Worm (Caenorhabditis elegans) whole organism, late embryonic: ENCODE measurements around the gene sre-51.
"Not testable (repeated sequence)": the region's sequence is repeated elsewhere in the genome, so short reads cannot be mapped to it uniquely, and the experiment has no call there.

ENCODE experiments used
- C38D4.7 ChIP-seq: fragments of 200-800 bp; sonication (Bioruptor generic); optimal IDR thresholded peaks from 2 replicates; lab custom pipeline; 2018; ENCODE audit warnings: mild to moderate bottlenecking, missing genetic modification characterization, moderate library complexity, missing compliant biosample characterization
- Y22D7AL.16 ChIP-seq: sonication (generic microtip); optimal IDR thresholded peaks from 2 replicates; lab custom pipeline; 2016; ENCODE audit warnings: missing genetic modification characterization, missing compliant biosample characterization
- ahr-1 ChIP-seq: sonication (generic microtip); optimal IDR thresholded peaks from 2 replicates; lab custom pipeline; 2016; ENCODE audit warnings: missing genetic modification characterization, missing compliant biosample characterization
- ceh-14 ChIP-seq: sonication (generic microtip); optimal IDR thresholded peaks from 2 replicates; lab custom pipeline; 2016; ENCODE audit warnings: missing genotype, missing genetic modification characterization, missing compliant biosample characterization
- ceh-2 ChIP-seq: sonication (generic microtip); optimal IDR thresholded peaks from 2 replicates; lab custom pipeline; 2016; ENCODE audit warnings: missing genotype, missing genetic modification characterization, missing compliant biosample characterization
- ceh-30 ChIP-seq: fragments of 150-350 bp; optimal IDR thresholded peaks from 2 replicates; lab custom pipeline; 2014; ENCODE audit warnings: missing biosample characterization, missing genetic modification characterization
- ceh-31 ChIP-seq: sonication (generic microtip); optimal IDR thresholded peaks from 2 replicates; lab custom pipeline; 2016; ENCODE audit warnings: missing genetic modification characterization, missing compliant biosample characterization
- ceh-48 ChIP-seq: sonication (generic microtip); optimal IDR thresholded peaks from 2 replicates; lab custom pipeline; 2016; ENCODE audit warnings: missing genetic modification characterization, inconsistent platforms, missing compliant biosample characterization
- ceh-6 ChIP-seq: fragments of 200-800 bp; sonication (Bioruptor generic); optimal IDR thresholded peaks from 2 replicates; lab custom pipeline; 2018; ENCODE audit warnings: mild to moderate bottlenecking, missing genetic modification characterization, missing compliant biosample characterization
- ceh-9 ChIP-seq: sonication (generic microtip); optimal IDR thresholded peaks from 2 replicates; lab custom pipeline; 2016; ENCODE audit warnings: mild to moderate bottlenecking, missing genetic modification characterization, inconsistent platforms, missing compliant biosample characterization
- che-1 ChIP-seq: sonication (generic microtip); optimal IDR thresholded peaks from 2 replicates; lab custom pipeline; 2016; ENCODE audit warnings: mild to moderate bottlenecking, missing genetic modification characterization, missing compliant biosample characterization
- dmd-4 ChIP-seq: sonication (generic microtip); optimal IDR thresholded peaks from 2 replicates; lab custom pipeline; 2016; ENCODE audit warnings: borderline replicate concordance, missing genetic modification characterization, missing compliant biosample characterization
- dve-1 ChIP-seq: sonication (generic microtip); optimal IDR thresholded peaks from 2 replicates; lab custom pipeline; 2017; ENCODE audit warnings: antibody characterized with exemption, mild to moderate bottlenecking, missing genetic modification characterization, missing compliant biosample characterization
- elt-2 ChIP-seq: sonication (generic microtip); optimal IDR thresholded peaks from 2 replicates; lab custom pipeline; 2016; ENCODE audit warnings: missing genetic modification reagents, missing genetic modification characterization, missing compliant biosample characterization
- elt-4 ChIP-seq: sonication (generic microtip); optimal IDR thresholded peaks from 2 replicates; lab custom pipeline; 2016; ENCODE audit warnings: missing genetic modification characterization, missing compliant biosample characterization
- eyg-1 ChIP-seq: sonication (generic microtip); optimal IDR thresholded peaks from 2 replicates; lab custom pipeline; 2016; ENCODE audit warnings: missing genotype, missing genetic modification characterization, missing compliant biosample characterization
- hlh-15 ChIP-seq: sonication (generic microtip); optimal IDR thresholded peaks from 2 replicates; lab custom pipeline; 2016; ENCODE audit warnings: missing genetic modification characterization, missing compliant biosample characterization
- hlh-30 ChIP-seq: sonication (generic microtip); optimal IDR thresholded peaks from 2 replicates; lab custom pipeline; 2017; ENCODE audit warnings: antibody characterized with exemption, missing genetic modification characterization, missing compliant biosample characterization; ENCODE audit not compliant: insufficient read depth
- lim-6 ChIP-seq: sonication (generic microtip); optimal IDR thresholded peaks from 2 replicates; lab custom pipeline; 2016; ENCODE audit warnings: missing genetic modification characterization, missing compliant biosample characterization
- madf-2 ChIP-seq: sonication (generic microtip); optimal IDR thresholded peaks from 2 replicates; lab custom pipeline; 2017; ENCODE audit warnings: missing genetic modification characterization, missing compliant biosample characterization
- odd-2 ChIP-seq: sonication (generic microtip); optimal IDR thresholded peaks from 2 replicates; lab custom pipeline; 2017; ENCODE audit warnings: antibody characterized with exemption, mild to moderate bottlenecking, missing genetic modification characterization, missing compliant biosample characterization
- pax-1 ChIP-seq: fragments of 150-350 bp; optimal IDR thresholded peaks from 2 replicates; lab custom pipeline; 2014; ENCODE audit warnings: missing biosample characterization, missing genetic modification characterization
- pha-2 ChIP-seq: sonication (generic microtip); optimal IDR thresholded peaks from 2 replicates; lab custom pipeline; 2017; ENCODE audit warnings: mild to moderate bottlenecking, missing genetic modification characterization, missing compliant biosample characterization
- pha-4 ChIP-seq: fragments of 150-350 bp; optimal IDR thresholded peaks from 2 replicates; lab custom pipeline; 2018; ENCODE audit warnings: missing biosample characterization, missing genetic modification reagents, missing genetic modification characterization
- pqm-1 ChIP-seq: sonication (generic microtip); optimal IDR thresholded peaks from 2 replicates; lab custom pipeline; 2016; ENCODE audit warnings: missing genetic modification characterization, missing compliant biosample characterization
- ref-2 ChIP-seq: sonication (generic microtip); optimal IDR thresholded peaks from 2 replicates; lab custom pipeline; 2016; ENCODE audit warnings: missing genetic modification characterization, missing compliant biosample characterization
- rnt-1 ChIP-seq: sonication (generic microtip); optimal IDR thresholded peaks from 2 replicates; lab custom pipeline; 2016; ENCODE audit warnings: missing genetic modification characterization, missing compliant biosample characterization
- sox-2 ChIP-seq: fragments of 200-800 bp; sonication (Bioruptor generic); IDR thresholded peaks from 2 replicates; pipeline ENCODE4 v1.3.6; 2022; ENCODE audit warnings: missing genetic modification reagents, missing genetic modification characterization, missing compliant biosample characterization
- ttx-3 ChIP-seq: sonication (generic microtip); optimal IDR thresholded peaks from 2 replicates; lab custom pipeline; 2016; ENCODE audit warnings: missing genetic modification reagents, missing genetic modification characterization, missing compliant biosample characterization
- unc-55 ChIP-seq: sonication (generic microtip); optimal IDR thresholded peaks from 2 replicates; lab custom pipeline; 2017; ENCODE audit warnings: missing biosample characterization, missing genetic modification reagents, missing genetic modification characterization
- unc-86 ChIP-seq: sonication (generic microtip); optimal IDR thresholded peaks from 2 replicates; lab custom pipeline; 2016; ENCODE audit warnings: missing genetic modification characterization, missing compliant biosample characterization
- zip-5 ChIP-seq: sonication (generic microtip); optimal IDR thresholded peaks from 2 replicates; lab custom pipeline; 2016; ENCODE audit warnings: missing genetic modification characterization, missing compliant biosample characterization

Gene sre-51

DNA sequence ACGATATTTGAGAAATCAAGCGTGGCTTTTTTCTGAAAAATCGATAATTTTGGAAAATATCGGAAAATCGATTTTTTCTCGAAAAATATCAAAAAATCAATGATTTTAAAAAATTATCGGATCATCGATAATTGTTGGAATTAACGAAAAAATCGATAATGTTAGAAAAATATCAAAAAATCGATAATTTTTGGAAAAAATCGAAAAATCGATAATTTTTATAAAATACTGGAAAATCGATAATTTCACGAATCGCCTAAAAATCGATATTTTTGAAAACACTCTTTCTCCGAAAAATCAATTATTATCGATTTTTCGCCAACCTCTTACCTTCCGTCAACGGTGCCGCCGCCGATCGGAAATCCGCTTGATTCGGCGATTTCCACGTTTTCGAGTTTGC, 10.4 kb upstream of the sre-51 start:
- no peak for TF ChIP-seq unc-86 (tag; lab: Kevin White, UChicago)
- peak; percentile 68 for TF ChIP-seq ceh-48
- TF ChIP-seq, all 69 proteins: peak for 1

DNA sequence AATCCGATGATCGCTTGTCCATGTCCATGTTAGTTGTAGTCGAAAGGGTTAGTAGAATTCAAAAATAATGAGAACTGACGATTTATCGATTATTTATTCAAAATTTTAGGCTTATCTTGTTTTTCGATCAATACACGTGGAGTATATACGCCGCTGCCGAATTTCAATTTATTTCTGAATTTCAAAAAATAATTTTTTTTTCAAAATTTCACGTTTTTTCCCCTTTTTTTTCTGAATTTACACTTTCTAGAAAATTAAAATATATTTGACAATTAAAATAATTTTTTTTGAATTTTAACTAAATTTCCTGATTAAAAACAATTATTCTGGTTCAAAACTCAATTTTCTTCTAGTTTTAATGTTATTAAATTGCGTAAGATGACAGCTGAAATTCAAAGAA, 9.3 kb upstream of the sre-51 start, which contains the start of gene C50E10.1:
TSS of gene C50E10.1 (minus strand) at position 101 of the 400 bp plus-strand sequence.
- TF ChIP-seq ceh-6 (GFP tag; lab: Kevin White, UChicago) (no peak), ahr-1 (tag; lab: Kevin White, UChicago) (no peak)

DNA sequence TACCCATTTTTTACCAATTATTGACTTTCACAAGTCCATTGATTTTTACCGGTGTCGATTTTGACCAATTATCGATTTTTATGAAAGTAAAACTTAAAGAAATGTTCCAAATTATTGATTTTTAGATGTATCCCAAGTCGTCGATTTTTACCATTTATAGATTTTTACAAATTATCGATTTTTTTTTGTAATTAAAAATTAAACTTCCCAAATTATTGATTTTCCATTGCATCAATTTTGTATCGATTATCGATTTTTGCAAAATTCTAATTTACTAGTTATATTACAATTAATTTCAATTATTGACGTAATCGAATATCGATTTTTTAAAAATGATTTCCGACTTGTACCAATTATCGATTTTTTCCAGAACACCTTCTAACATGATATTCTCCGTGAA, 8.5 kb upstream of the sre-51 start, which contains the start of gene sre-50:
TSS of gene sre-50 (plus strand) at position 384 of the 400 bp plus-strand sequence.
- TF ChIP-seq ceh-48 (peak; percentile 16), pqm-1 (tag; lab: Kevin White, UChicago) (no peak), sox-2 (GFP tag; lab: Robert Waterston, UW) (no peak), hlh-30 (tag; lab: Kevin White, UChicago) (no peak)

DNA sequence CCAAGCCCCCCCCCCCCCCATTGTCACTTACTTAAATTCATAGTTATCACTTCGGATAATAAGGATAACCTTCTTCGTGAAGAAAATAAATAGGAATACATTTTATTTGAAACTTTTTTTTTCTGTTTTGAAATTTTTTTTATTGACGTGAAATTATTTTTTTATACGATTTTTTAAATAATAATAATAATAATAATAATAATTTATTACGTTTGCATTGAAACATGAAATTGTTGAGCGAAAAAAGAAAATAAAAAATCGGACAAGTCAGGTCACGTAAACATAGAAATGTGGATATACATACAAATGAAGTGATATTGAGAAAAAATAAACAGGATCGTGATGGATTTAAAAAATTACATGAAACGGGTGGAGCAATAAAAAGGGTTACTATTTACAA, 2.0 kb upstream of the sre-51 start, which contains the start of gene C50E10.2:
TSS of gene C50E10.2 (minus strand) at position 101 of the 400 bp plus-strand sequence.
- TF ChIP-seq lim-6 (tag; lab: Kevin White, UChicago): no peak
- no peak for TF ChIP-seq unc-55 (GFP tag; lab: Kevin White, UChicago)
- no peak for TF ChIP-seq che-1 (tag; lab: Kevin White, UChicago)
- no peak for TF ChIP-seq hlh-30 (tag; lab: Kevin White, UChicago)
- TF ChIP-seq ceh-30 (tag; lab: Kevin White, UChicago): no peak
- TF ChIP-seq pax-1 (tag; lab: Kevin White, UChicago): no peak
- no peak for TF ChIP-seq dve-1 (tag; lab: Kevin White, UChicago)
- TF ChIP-seq pqm-1 (tag; lab: Kevin White, UChicago): no peak
- TF ChIP-seq ref-2 (tag; lab: Kevin White, UChicago): no peak
- TF ChIP-seq ahr-1 (tag; lab: Kevin White, UChicago): no peak
- no peak for TF ChIP-seq elt-2 (tag; lab: Kevin White, UChicago)
- TF ChIP-seq, all 69 proteins: peak for 0

DNA sequence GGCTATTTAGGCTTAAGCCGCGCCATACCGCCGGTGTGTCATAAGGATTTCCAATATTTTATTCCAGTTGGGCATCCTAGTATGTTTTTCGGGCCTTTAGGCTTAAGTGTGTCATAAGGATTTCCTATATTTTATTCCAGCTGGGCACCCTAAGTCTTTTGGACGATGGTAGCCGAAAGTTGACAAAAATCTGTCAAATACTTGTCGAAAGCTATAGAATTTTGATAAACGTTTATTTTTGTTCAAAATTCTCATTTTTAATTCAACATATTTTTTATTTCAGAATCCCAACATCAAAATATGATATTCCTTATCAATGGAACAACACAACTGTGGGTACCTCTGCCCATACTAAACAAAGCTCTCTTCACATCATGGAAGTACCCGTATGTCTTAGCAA, 6.9 kb downstream of the sre-51 start, which contains the start of gene sre-49:
TSS of gene sre-49 (plus strand) at position 301 of the 400 bp plus-strand sequence.
- not testable (repeated sequence) for TF ChIP-seq elt-4; pha-2 (tag; lab: Kevin White, UChicago); pha-4 (tag; lab: Kevin White, UChicago)

DNA sequence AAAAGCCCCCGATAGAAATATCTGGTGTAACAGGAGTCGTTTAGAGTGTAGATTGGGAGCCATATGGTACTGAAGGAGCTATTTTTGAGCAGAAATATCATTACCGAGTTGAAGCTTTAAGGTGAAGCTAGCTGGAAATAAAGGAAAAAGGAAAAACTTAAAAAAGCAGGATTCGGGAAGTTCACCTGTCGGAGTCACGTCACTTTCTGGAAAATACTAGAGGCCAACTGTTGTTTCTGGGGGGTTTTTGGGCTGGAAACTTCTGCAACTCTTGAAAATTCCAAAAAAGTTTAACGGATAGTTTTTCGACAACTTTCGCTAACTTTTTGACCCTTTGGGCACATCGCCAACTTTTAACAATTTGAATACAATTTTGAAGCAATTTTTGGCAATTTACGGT, 11.6 kb downstream of the sre-51 start, which contains the start of gene sre-53:
TSS of gene sre-53 (minus strand) at position 101 of the 400 bp plus-strand sequence.
- TF ChIP-seq ceh-9 (tag; lab: Kevin White, UChicago): no peak
- no peak for TF ChIP-seq ttx-3 (tag; lab: Kevin White, UChicago)
- TF ChIP-seq hlh-30 (tag; lab: Kevin White, UChicago): no peak
- no peak for TF ChIP-seq che-1 (tag; lab: Kevin White, UChicago)
- TF ChIP-seq eyg-1 (tag; lab: Kevin White, UChicago): no peak
- no peak for TF ChIP-seq elt-2 (tag; lab: Kevin White, UChicago)
- TF ChIP-seq ceh-48: no peak
- TF ChIP-seq C38D4.7 (GFP tag; lab: Kevin White, UChicago): no peak
- no peak for TF ChIP-seq hlh-15 (tag; lab: Kevin White, UChicago)
- TF ChIP-seq unc-55 (GFP tag; lab: Kevin White, UChicago): no peak
- no peak for TF ChIP-seq madf-2 (tag; lab: Kevin White, UChicago)
- no peak for TF ChIP-seq dmd-4
- TF ChIP-seq ahr-1 (tag; lab: Kevin White, UChicago): no peak
- TF ChIP-seq pqm-1 (tag; lab: Kevin White, UChicago): no peak
- TF ChIP-seq, all 69 proteins: peak for 0

DNA sequence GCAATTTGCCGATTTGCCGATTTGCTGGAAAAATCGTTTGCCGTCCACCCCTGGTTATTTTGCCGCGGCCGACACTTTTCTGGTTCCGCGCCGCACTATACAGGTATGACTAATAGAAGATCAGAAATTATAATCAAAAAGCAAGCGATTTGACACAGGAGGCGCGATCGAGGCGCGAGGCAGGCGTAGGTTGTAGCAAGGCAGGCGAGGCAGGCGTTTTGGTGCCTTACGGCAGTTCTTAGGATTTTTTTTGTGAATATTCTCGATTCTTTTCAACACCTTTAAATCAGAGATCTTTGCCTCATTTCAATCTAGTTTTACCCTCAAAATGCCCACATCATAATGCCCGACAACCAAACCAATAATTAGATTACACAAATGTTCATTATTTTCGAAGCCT, 12.5 kb downstream of the sre-51 start, which contains the start of gene sre-56:
TSS of gene sre-56 (plus strand) at position 301 of the 400 bp plus-strand sequence.
- TF ChIP-seq pqm-1 (tag; lab: Kevin White, UChicago) (no peak), elt-2 (tag; lab: Kevin White, UChicago) (no peak), rnt-1 (tag; lab: Kevin White, UChicago) (no peak), unc-55 (GFP tag; lab: Kevin White, UChicago) (no peak), ahr-1 (tag; lab: Kevin White, UChicago) (no peak), zip-5 (tag; lab: Kevin White, UChicago) (no peak), ceh-2 (tag; lab: Kevin White, UChicago) (no peak), odd-2 (tag; lab: Kevin White, UChicago) (no peak), ceh-14 (tag; lab: Kevin White, UChicago) (no peak), elt-4 (no peak), ref-2 (tag; lab: Kevin White, UChicago) (no peak), ceh-30 (tag; lab: Kevin White, UChicago) (no peak), ceh-9 (tag; lab: Kevin White, UChicago) (no peak), Y22D7AL.16 (tag; lab: Kevin White, UChicago) (no peak), ceh-31 (no peak)
